Worm (Caenorhabditis elegans): ENCODE results near the gene lips-13.

DNA sequence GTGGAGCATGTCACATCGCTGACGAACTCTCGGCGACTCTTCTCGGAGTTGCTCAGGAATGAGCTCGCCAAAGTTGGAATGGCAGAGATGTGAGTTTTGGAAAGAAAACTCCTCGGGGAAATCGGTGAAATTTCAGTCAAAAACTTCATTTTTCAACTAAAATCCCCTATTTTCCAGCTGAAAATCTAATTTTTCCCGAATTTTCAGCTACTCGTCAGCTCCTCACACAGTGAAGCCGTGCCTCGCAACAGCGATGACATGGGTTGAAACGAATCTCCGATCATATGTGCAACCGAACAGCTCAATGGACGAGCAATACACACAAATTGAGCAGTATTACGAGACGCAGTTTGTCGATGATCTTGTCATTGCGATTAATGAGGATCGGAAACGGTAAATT is 34.0 kb upstream of the lips-13 start:
- TF ChIP-seq elt-1 (tag; optimal IDR thresholded peaks at IDR 0.05; ENCODE audit: borderline replicate concordance, insufficient read depth) (no peak), nhr-28 (tag; optimal IDR thresholded peaks at IDR 0.05) (no peak), lin-13 (tag; optimal IDR thresholded peaks at IDR 0.05) (no peak), unc-120 (tag; optimal IDR thresholded peaks at IDR 0.05; ENCODE audit: poor library complexity, severe bottlenecking) (no peak), nhr-237 (tag; optimal IDR thresholded peaks at IDR 0.05) (no peak), ztf-11 (tag; optimal IDR thresholded peaks at IDR 0.05) (no peak), snpc-4 (tag; optimal IDR thresholded peaks at IDR 0.05) (no peak), lsy-2 (tag; optimal IDR thresholded peaks at IDR 0.05) (no peak), ces-1 (GFP tag; optimal IDR thresholded peaks at IDR 0.05) (no peak), unc-39 (tag; optimal IDR thresholded peaks at IDR 0.05) (no peak), sem-2 (GFP tag; optimal IDR thresholded peaks at IDR 0.05) (no peak), cnd-1 (tag; optimal IDR thresholded peaks at IDR 0.05) (no peak), nhr-12 (tag; optimal IDR thresholded peaks at IDR 0.05) (no peak)

All from whole organism, mixed stage, embryonic.